Worm (Caenorhabditis elegans) whole organism, L4 larva: ENCODE results near the gene hmg-1.1.

ENCODE experiments used
- F44E2.7 ChIP-seq: fragments of 200-800 bp; sonication (Bioruptor generic); IDR thresholded peaks from 2 replicates; pipeline ENCODE4 v2.1.2; 2022; ENCODE audit warnings: missing genetic modification characterization, missing compliant biosample characterization
- Y5F2A.4 ChIP-seq: fragments of 200-800 bp; sonication (Bioruptor generic); optimal IDR thresholded peaks from 2 replicates; lab custom pipeline; 2018; ENCODE audit warnings: mild to moderate bottlenecking, missing genetic modification characterization, missing compliant biosample characterization
- ZK337.2 ChIP-seq: fragments of 200-800 bp; sonication (Bioruptor generic); IDR thresholded peaks from 2 replicates; pipeline ENCODE4 v1.3.6; 2022; ENCODE audit warnings: missing genetic modification reagents, missing genetic modification characterization, missing compliant biosample characterization
- ZK546.5 ChIP-seq, 2 experiments: sonication (generic microtip); optimal IDR thresholded peaks; 2 replicates each; lab custom pipeline; 2017; ENCODE audit warnings: missing biosample characterization in 2 of 2, missing genetic modification characterization in 2 of 2
- aly-2 ChIP-seq: sonication (generic microtip); optimal IDR thresholded peaks from 2 replicates; lab custom pipeline; 2018; ENCODE audit warnings: missing biosample characterization, missing genetic modification characterization
- arid-1 ChIP-seq: fragments of 200-800 bp; sonication (Bioruptor generic); conservative IDR thresholded peaks from 2 replicates; pipeline ENCODE4 v1.3.6; 2022; ENCODE audit warnings: missing genetic modification reagents, missing genetic modification characterization, missing compliant biosample characterization
- attf-4 ChIP-seq: sonication (generic microtip); optimal IDR thresholded peaks from 3 replicates; lab custom pipeline; 2017; ENCODE audit warnings: missing biosample characterization, missing genetic modification characterization
- daf-12 ChIP-seq: fragments of 150-350 bp; optimal IDR thresholded peaks from 2 replicates; lab custom pipeline; 2014; ENCODE audit warnings: missing biosample characterization, missing genetic modification reagents, missing genetic modification characterization
- daf-16 ChIP-seq, 3 experiments: sonication (generic microtip); optimal IDR thresholded peaks; 2 replicates each; lab custom pipeline; 2016 to 2017; ENCODE audit warnings: missing genetic modification characterization in 3 of 3, missing genetic modification reagents in 3 of 3, mild to moderate bottlenecking in 2 of 3, missing compliant biosample characterization in 2 of 3, missing biosample characterization in 1 of 3, moderate library complexity in 1 of 3
- dmd-6 ChIP-seq: fragments of 200-800 bp; sonication (Bioruptor generic); IDR thresholded peaks from 2 replicates; pipeline ENCODE4 v1.3.6; 2022; ENCODE audit warnings: missing genetic modification reagents, missing genetic modification characterization, missing compliant biosample characterization
- dpl-1 ChIP-seq: fragments of 150-350 bp; optimal IDR thresholded peaks from 2 replicates; lab custom pipeline; 2014; ENCODE audit warnings: missing biosample characterization, missing genetic modification reagents, missing genetic modification characterization
- egl-27 ChIP-seq: sonication (generic microtip); optimal IDR thresholded peaks from 3 replicates; lab custom pipeline; 2017; ENCODE audit warnings: missing biosample characterization, missing genetic modification reagents, missing genetic modification characterization
- egl-43 ChIP-seq: fragments of 200-800 bp; sonication (Bioruptor generic); IDR thresholded peaks from 2 replicates; pipeline ENCODE4 v1.3.6; 2022; ENCODE audit warnings: missing genetic modification reagents, missing genetic modification characterization, missing compliant biosample characterization
- fkh-10 ChIP-seq: fragments of 150-350 bp; optimal IDR thresholded peaks from 2 replicates; lab custom pipeline; 2014; ENCODE audit warnings: missing biosample characterization, missing genetic modification reagents, missing genetic modification characterization
- gei-8 ChIP-seq: fragments of 200-800 bp; sonication (Bioruptor generic); optimal IDR thresholded peaks from 2 replicates; lab custom pipeline; 2018; ENCODE audit warnings: mild to moderate bottlenecking, missing genetic modification characterization, missing compliant biosample characterization
- lim-7 ChIP-seq: fragments of 200-800 bp; sonication (Bioruptor generic); IDR thresholded peaks from 2 replicates; pipeline ENCODE4 v1.3.6; 2022; ENCODE audit warnings: missing genetic modification characterization, missing compliant biosample characterization
- lin-15B ChIP-seq: fragments of 150-350 bp; sonication (generic microtip); optimal IDR thresholded peaks from 3 replicates; lab custom pipeline; 2014; ENCODE audit warnings: missing biosample characterization, missing genetic modification characterization
- lin-29 ChIP-seq: fragments of 200-800 bp; sonication (Bioruptor generic); IDR thresholded peaks from 2 replicates; pipeline ENCODE4 v1.3.6; 2022; ENCODE audit warnings: missing genetic modification reagents, missing genetic modification characterization, missing compliant biosample characterization
- madf-9 ChIP-seq: fragments of 200-800 bp; sonication (Bioruptor generic); conservative IDR thresholded peaks from 2 replicates; pipeline ENCODE4 v1.3.6; 2022; ENCODE audit warnings: missing genetic modification reagents, missing genetic modification characterization, missing compliant biosample characterization
- mdl-1 ChIP-seq, 2 experiments: fragments of 150-350 bp in 1 of 2; sonication (generic microtip) in 1 of 2; optimal IDR thresholded peaks; 2 replicates each; lab custom pipeline; 2014 to 2017; ENCODE audit warnings: missing biosample characterization in 2 of 2, missing genetic modification characterization in 2 of 2
- nhr-102 ChIP-seq: sonication (generic microtip); optimal IDR thresholded peaks from 2 replicates; lab custom pipeline; 2016; ENCODE audit warnings: mild to moderate bottlenecking, missing genetic modification characterization, moderate library complexity, missing compliant biosample characterization
- nhr-11 ChIP-seq: fragments of 150-350 bp; optimal IDR thresholded peaks from 2 replicates; lab custom pipeline; 2014; ENCODE audit warnings: missing biosample characterization, missing genetic modification characterization
- nhr-25 ChIP-seq: sonication (generic microtip); optimal IDR thresholded peaks from 2 replicates; lab custom pipeline; 2017; ENCODE audit warnings: missing genetic modification characterization, mild to moderate bottlenecking, missing compliant biosample characterization, antibody characterized with exemption, moderate library complexity, borderline replicate concordance; ENCODE audit not compliant: insufficient read depth
- nhr-28 ChIP-seq: fragments of 150-350 bp; optimal IDR thresholded peaks from 2 replicates; lab custom pipeline; 2014; ENCODE audit warnings: missing biosample characterization, missing genetic modification characterization
- nhr-41 ChIP-seq: fragments of 200-800 bp; sonication (Bioruptor generic); IDR thresholded peaks from 2 replicates; pipeline ENCODE4 v1.3.6; 2022; ENCODE audit warnings: missing genetic modification reagents, missing genetic modification characterization, missing compliant biosample characterization
- nhr-42 ChIP-seq: fragments of 200-800 bp; sonication (Bioruptor generic); IDR thresholded peaks from 2 replicates; pipeline ENCODE4 v1.3.6; 2022; ENCODE audit warnings: missing genetic modification characterization, missing compliant biosample characterization
- php-3 ChIP-seq: fragments of 200-800 bp; sonication (Bioruptor generic); IDR thresholded peaks from 2 replicates; pipeline ENCODE4 v1.3.6; 2022; ENCODE audit warnings: missing genetic modification reagents, missing genetic modification characterization, missing compliant biosample characterization
- pqm-1 ChIP-seq: sonication (generic microtip); optimal IDR thresholded peaks from 2 replicates; lab custom pipeline; 2017; ENCODE audit warnings: missing biosample characterization, missing genetic modification characterization
- rbr-2 ChIP-seq: sonication (generic microtip); optimal IDR thresholded peaks from 2 replicates; lab custom pipeline; 2016; ENCODE audit warnings: missing genotype, missing genetic modification characterization, missing compliant biosample characterization
- saeg-2 ChIP-seq: fragments of 200-800 bp; sonication (Bioruptor generic); IDR thresholded peaks from 2 replicates; pipeline ENCODE4 v1.3.6; 2022; ENCODE audit warnings: missing genetic modification reagents, missing genetic modification characterization, missing compliant biosample characterization
- sdz-12 ChIP-seq: fragments of 200-800 bp; sonication (Bioruptor generic); optimal IDR thresholded peaks from 2 replicates; lab custom pipeline; 2018; ENCODE audit warnings: mild to moderate bottlenecking, missing genetic modification characterization, missing compliant biosample characterization
- set-16 ChIP-seq: fragments of 200-800 bp; sonication (Bioruptor generic); IDR thresholded peaks from 2 replicates; pipeline ENCODE4 v1.3.6; 2022; ENCODE audit warnings: missing genetic modification reagents, missing genetic modification characterization, missing compliant biosample characterization
- skn-1 ChIP-seq: fragments of 150-350 bp; optimal IDR thresholded peaks from 2 replicates; lab custom pipeline; 2014; ENCODE audit warnings: missing biosample characterization, missing genetic modification characterization
- snpc-1.2 ChIP-seq: fragments of 200-800 bp; sonication (Bioruptor generic); IDR thresholded peaks from 2 replicates; pipeline ENCODE4 v1.3.6; 2022; ENCODE audit warnings: missing genetic modification reagents, missing genetic modification characterization, missing compliant biosample characterization
- unc-39 ChIP-seq: sonication (generic microtip); optimal IDR thresholded peaks from 2 replicates; lab custom pipeline; 2017; ENCODE audit warnings: missing biosample characterization, missing genetic modification characterization
- unc-62 ChIP-seq, 3 experiments: fragments of 150-350 bp in 1 of 3; sonication (generic microtip); optimal IDR thresholded peaks in 2 of 3; peaks in 1 of 3; 1 replicate in 1 of 3; 2 replicates in 2 of 3; lab custom pipeline; 2014 to 2017; ENCODE audit warnings: missing biosample characterization in 3 of 3, missing genetic modification characterization in 3 of 3, missing genetic modification reagents in 3 of 3, missing genotype in 1 of 3
- zag-1 ChIP-seq: fragments of 150-350 bp; optimal IDR thresholded peaks from 2 replicates; lab custom pipeline; 2014; ENCODE audit warnings: missing biosample characterization, missing genetic modification characterization
- zfp-2 ChIP-seq: sonication (generic microtip); optimal IDR thresholded peaks from 2 replicates; lab custom pipeline; 2016; ENCODE audit warnings: mild to moderate bottlenecking, missing genetic modification characterization, missing compliant biosample characterization
- zfp-3 ChIP-seq: fragments of 200-800 bp; sonication (Bioruptor generic); conservative IDR thresholded peaks from 2 replicates; pipeline ENCODE4 v1.3.6; 2022; ENCODE audit warnings: missing genetic modification reagents, missing genetic modification characterization, missing compliant biosample characterization
- ztf-11 ChIP-seq: fragments of 150-350 bp; optimal IDR thresholded peaks from 2 replicates; lab custom pipeline; 2014; ENCODE audit warnings: missing biosample characterization, missing genetic modification characterization

hmg-1.1 gene

ce11 chrII:14288968-14289367 is 38.5 kb downstream of the hmg-1.1 start, which contains the start of gene srh-42:
TSS of gene srh-42 (minus strand) at chrII:14289068.
- TF ChIP-seq rbr-2 (tag; lab: Kevin White, UChicago) (no peak), unc-62 (GFP tag; optimal IDR thresholded peaks at IDR 0.05 in 1 of 2; lab: Kevin White, UChicago) (no peak), unc-62 (tag; optimal IDR thresholded peaks at IDR 0.05; lab: Kevin White, UChicago) (no peak), saeg-2 (no peak), lin-15B (tag; lab: Kevin White, UChicago) (no peak), snpc-1.2 (no peak), lin-29 (no peak), aly-2 (tag; lab: Kevin White, UChicago) (no peak), dpl-1 (GFP tag; lab: Kevin White, UChicago) (no peak), zfp-2 (tag; lab: Kevin White, UChicago) (no peak), ZK546.5 (tag; optimal IDR thresholded peaks at IDR 0.05; lab: Kevin White, UChicago) (no peak), lim-7 (GFP tag; lab: Robert Waterston, UW) (no peak), attf-4 (no peak), sdz-12 (no peak), zfp-3 (no peak)

ce11 chrII:14290846-14291245 is 40.4 kb downstream of the hmg-1.1 start:
- TF ChIP-seq pqm-1: peak; percentile 8
- no peak for TF ChIP-seq ztf-11
- no peak for TF ChIP-seq unc-39 (tag; lab: Kevin White, UChicago)
- no peak for TF ChIP-seq daf-16 (GFP tag; optimal IDR thresholded peaks at IDR 0.05; lab: Kevin White, UChicago)
- TF ChIP-seq daf-16 (tag; optimal IDR thresholded peaks at IDR 0.05; lab: Kevin White, UChicago): peak; percentile 83
- no peak for TF ChIP-seq egl-27 (tag; lab: Kevin White, UChicago)
- peak; percentile 57 for TF ChIP-seq nhr-28 (tag; lab: Kevin White, UChicago)
- TF ChIP-seq zfp-3: no peak
- peak; percentile 31; the same call in 1 of the 2 replicates for TF ChIP-seq dmd-6
- TF ChIP-seq, all 104 proteins: peak for 4

- TF ChIP-seq nhr-42 (GFP tag; lab: Robert Waterston, UW): 0 out of 2 replicates have a peak, but pooled peaks have one; percentile 36
- TF ChIP-seq, all 104 proteins: peak for 1; not testable (repeated sequence) for 103
Measured at ce11 chrII:14291854-14292253, 41.4 kb downstream of the hmg-1.1 start.

ce11 chrII:14292519-14292918 is 42.0 kb downstream of the hmg-1.1 start, which contains the start of gene Y54G11A.4:
TSS of gene Y54G11A.4 (plus strand) at chrII:14292819.
- TF ChIP-seq nhr-28 (tag; lab: Kevin White, UChicago) (peak; percentile 1), mdl-1 (tag; optimal IDR thresholded peaks at IDR 0.05; lab: Kevin White, UChicago) (peak in 1 of 2 experiments; percentile 18), skn-1 (no peak)

ce11 chrII:14294390-14294789 is 43.9 kb downstream of the hmg-1.1 start:
- TF ChIP-seq arid-1 (GFP tag; lab: Robert Waterston, UW) (no peak), unc-62 (GFP tag; optimal IDR thresholded peaks at IDR 0.05 in 1 of 2; lab: Kevin White, UChicago) (peak in 1 of 2 experiments; percentile 79), unc-62 (tag; optimal IDR thresholded peaks at IDR 0.05; lab: Kevin White, UChicago) (no peak)
- TF ChIP-seq, all 104 proteins: peak for 1

ce11 chrII:14296320-14296719 is 45.8 kb downstream of the hmg-1.1 start:
- no peak for TF ChIP-seq zag-1 (tag; lab: Kevin White, UChicago)
- TF ChIP-seq gei-8 (GFP tag; lab: Kevin White, UChicago): no peak
- peak; percentile 74 for TF ChIP-seq dmd-6
- TF ChIP-seq Y5F2A.4 (GFP tag; lab: Kevin White, UChicago): no peak
- TF ChIP-seq madf-9 (GFP tag; lab: Robert Waterston, UW): no peak
- TF ChIP-seq php-3 (GFP tag; lab: Robert Waterston, UW): no peak
- no peak for TF ChIP-seq lin-15B (tag; lab: Kevin White, UChicago)
- TF ChIP-seq fkh-10 (GFP tag; lab: Kevin White, UChicago): no peak
- no peak for TF ChIP-seq F44E2.7 (GFP tag; lab: Robert Waterston, UW)
- TF ChIP-seq rbr-2 (tag; lab: Kevin White, UChicago): peak; percentile 9
- no peak for TF ChIP-seq unc-39 (tag; lab: Kevin White, UChicago)
- TF ChIP-seq egl-43 (GFP tag; lab: Robert Waterston, UW): no peak
- no peak for TF ChIP-seq nhr-25 (tag; lab: Kevin White, UChicago)
- no peak for TF ChIP-seq attf-4
- no peak for TF ChIP-seq zfp-3
- no peak for TF ChIP-seq nhr-11 (tag; lab: Kevin White, UChicago)
- no peak for TF ChIP-seq nhr-42 (GFP tag; lab: Robert Waterston, UW)
- peak; percentile 77 for TF ChIP-seq nhr-102
- TF ChIP-seq set-16 (GFP tag; lab: Robert Waterston, UW): no peak
- no peak for TF ChIP-seq lin-29
- TF ChIP-seq daf-12 (tag; lab: Kevin White, UChicago): no peak
- TF ChIP-seq nhr-41: no peak
- no peak for TF ChIP-seq ZK337.2 (GFP tag; lab: Robert Waterston, UW)
